Worm (Caenorhabditis elegans): ENCODE data around the gene prdx-3.

The prdx-3 gene

ce11 chrIII:4407144-4407543 lies at the start of gene prdx-3:
Gene prdx-3, plus strand, starts transcription at chrIII:4407444.
- TF ChIP-seq dao-5 (tag; optimal IDR thresholded peaks at IDR 0.05), result no peak
- TF ChIP-seq W03F9.2 (tag; optimal IDR thresholded peaks at IDR 0.05), result no peak

ce11 chrIII:4358345-4358744 lies 48.9 kb upstream of the prdx-3 start:
- TF ChIP-seq dao-5 (tag; optimal IDR thresholded peaks at IDR 0.05) (no peak), him-1 (tag; optimal IDR thresholded peaks at IDR 0.05) (no peak), W03F9.2 (tag; optimal IDR thresholded peaks at IDR 0.05) (no peak)

ce11 chrIII:4359208-4359607 lies 48.0 kb upstream of the prdx-3 start:
- TF ChIP-seq W03F9.2 (tag; optimal IDR thresholded peaks at IDR 0.05), result no peak
- no peak for TF ChIP-seq dao-5 (tag; optimal IDR thresholded peaks at IDR 0.05)
- no peak for TF ChIP-seq him-1 (tag; optimal IDR thresholded peaks at IDR 0.05)

ce11 chrIII:4359900-4360299 lies 47.3 kb upstream of the prdx-3 start:
- TF ChIP-seq dao-5 (tag; optimal IDR thresholded peaks at IDR 0.05), result no peak
- TF ChIP-seq him-1 (tag; optimal IDR thresholded peaks at IDR 0.05), result no peak
- no peak for TF ChIP-seq W03F9.2 (tag; optimal IDR thresholded peaks at IDR 0.05)

- TF ChIP-seq dao-5 (tag; optimal IDR thresholded peaks at IDR 0.05), result no peak
- no peak for TF ChIP-seq him-1 (tag; optimal IDR thresholded peaks at IDR 0.05)
- TF ChIP-seq W03F9.2 (tag; optimal IDR thresholded peaks at IDR 0.05), result no peak
Observed at ce11 chrIII:4362332-4362731, 44.9 kb upstream of the prdx-3 start.

ce11 chrIII:4364974-4365373 lies 42.3 kb upstream of the prdx-3 start, which contains the start of gene ckb-1:
Gene ckb-1, plus strand, starts transcription at chrIII:4365274.
- TF ChIP-seq W03F9.2 (tag; optimal IDR thresholded peaks at IDR 0.05) (no peak), him-1 (tag; optimal IDR thresholded peaks at IDR 0.05) (no peak), dao-5 (tag; optimal IDR thresholded peaks at IDR 0.05) (no peak)

ce11 chrIII:4367649-4368048 lies 39.6 kb upstream of the prdx-3 start, which contains the start of gene ckb-2:
Gene ckb-2, plus strand, starts transcription at chrIII:4367949.
- TF ChIP-seq dao-5 (tag; optimal IDR thresholded peaks at IDR 0.05) (no peak), W03F9.2 (tag; optimal IDR thresholded peaks at IDR 0.05) (no peak), him-1 (tag; optimal IDR thresholded peaks at IDR 0.05) (no peak)

- TF ChIP-seq dao-5 (tag; optimal IDR thresholded peaks at IDR 0.05), result peak; percentile 75
Observed at ce11 chrIII:4369381-4369809, 37.8 kb upstream of the prdx-3 start.

ce11 chrIII:4370585-4370984 lies 36.7 kb upstream of the prdx-3 start, which contains the start of gene ckb-3:
Gene ckb-3, plus strand, starts transcription at chrIII:4370885.
- no peak for TF ChIP-seq W03F9.2 (tag; optimal IDR thresholded peaks at IDR 0.05)
- TF ChIP-seq him-1 (tag; optimal IDR thresholded peaks at IDR 0.05), result no peak
- no peak for TF ChIP-seq dao-5 (tag; optimal IDR thresholded peaks at IDR 0.05)

ce11 chrIII:4372894-4373293 lies 34.4 kb upstream of the prdx-3 start:
- no peak for TF ChIP-seq him-1 (tag; optimal IDR thresholded peaks at IDR 0.05)
- TF ChIP-seq W03F9.2 (tag; optimal IDR thresholded peaks at IDR 0.05), result no peak
- no peak for TF ChIP-seq dao-5 (tag; optimal IDR thresholded peaks at IDR 0.05)

- TF ChIP-seq dao-5 (tag; optimal IDR thresholded peaks at IDR 0.05), result no peak
Observed at ce11 chrIII:4374854-4375253, 32.4 kb upstream of the prdx-3 start, which contains the start of gene pals-26. Gene pals-26, plus strand, starts transcription at chrIII:4375154.

- no peak for TF ChIP-seq dao-5 (tag; optimal IDR thresholded peaks at IDR 0.05)
Observed at ce11 chrIII:4379717-4380116, 27.5 kb upstream of the prdx-3 start, which contains the start of gene B0284.3. Gene B0284.3, minus strand, starts transcription at chrIII:4379817.

- TF ChIP-seq him-1 (tag; optimal IDR thresholded peaks at IDR 0.05) (no peak), dao-5 (tag; optimal IDR thresholded peaks at IDR 0.05) (no peak), W03F9.2 (tag; optimal IDR thresholded peaks at IDR 0.05) (no peak)
Observed at ce11 chrIII:4380835-4381234, 26.4 kb upstream of the prdx-3 start.

- TF ChIP-seq W03F9.2 (tag; optimal IDR thresholded peaks at IDR 0.05) (no peak), him-1 (tag; optimal IDR thresholded peaks at IDR 0.05) (no peak), dao-5 (tag; optimal IDR thresholded peaks at IDR 0.05) (no peak)
Observed at ce11 chrIII:4381343-4381742, 25.9 kb upstream of the prdx-3 start, which contains the start of gene pals-27. Gene pals-27, plus strand, starts transcription at chrIII:4381643.

- TF ChIP-seq W03F9.2 (tag; optimal IDR thresholded peaks at IDR 0.05) (no peak), him-1 (tag; optimal IDR thresholded peaks at IDR 0.05) (no peak), dao-5 (tag; optimal IDR thresholded peaks at IDR 0.05) (no peak)
Observed at ce11 chrIII:4382118-4382517, 25.1 kb upstream of the prdx-3 start.

- TF ChIP-seq dao-5 (tag; optimal IDR thresholded peaks at IDR 0.05) (no peak), W03F9.2 (tag; optimal IDR thresholded peaks at IDR 0.05) (no peak), him-1 (tag; optimal IDR thresholded peaks at IDR 0.05) (no peak)
Observed at ce11 chrIII:4384487-4384886, 22.8 kb upstream of the prdx-3 start, which contains the start of gene pals-28. Gene pals-28, plus strand, starts transcription at chrIII:4384787.
